Fruit fly (Drosophila melanogaster): ENCODE data around the gene CG14369.
A peak's percentile ranks its signal among the peaks of the same experiment; 100 is the strongest.

CG14369 gene

dm6 chr3R:13547729-13548440 lies 44.6 kb downstream of the CG14369 start (continued):
- peak; percentile 66 for TF ChIP-seq nmo (GFP tag; optimal IDR thresholded peaks at IDR 0.05)
- no peak for TF ChIP-seq CG17568 (GFP tag; optimal IDR thresholded peaks at IDR 0.05)
- TF ChIP-seq insv (GFP tag; optimal IDR thresholded peaks at IDR 0.05), result no peak
- TF ChIP-seq Asciz (GFP tag; optimal IDR thresholded peaks at IDR 0.05), result peak; percentile 24
- peak; percentile 14 for TF ChIP-seq sens (GFP tag)
- TF ChIP-seq pho (GFP tag; optimal IDR thresholded peaks at IDR 0.05), result no peak
- peak; percentile 51 for TF ChIP-seq D19A (tag; optimal IDR thresholded peaks at IDR 0.05)
- no peak for TF ChIP-seq prd (optimal IDR thresholded peaks at IDR 0.05)
- no peak for TF ChIP-seq prd (GFP tag; IDR thresholded peaks at IDR 0.05)
- no peak for TF ChIP-seq HLH54F (GFP tag; optimal IDR thresholded peaks at IDR 0.05)
- peak; percentile 7 for TF ChIP-seq CoRest (tag; optimal IDR thresholded peaks at IDR 0.05)
- peak; percentile 23 for TF ChIP-seq ATbp (GFP tag; optimal IDR thresholded peaks at IDR 0.05)
- no peak for TF ChIP-seq ERR (GFP tag; optimal IDR thresholded peaks at IDR 0.05)
- TF ChIP-seq CG11085 (GFP tag; IDR thresholded peaks at IDR 0.05), result no peak
- peak; percentile 40 for TF ChIP-seq Sox100B (GFP tag; optimal IDR thresholded peaks at IDR 0.05)
- TF ChIP-seq p53 (GFP tag; optimal IDR thresholded peaks at IDR 0.05), result no peak
- no peak for TF ChIP-seq CG2129 (GFP tag; IDR thresholded peaks at IDR 0.05; ENCODE audit: partially characterized antibody)
- TF ChIP-seq D (optimal IDR thresholded peaks at IDR 0.05), result no peak
- TF ChIP-seq D (GFP tag; optimal IDR thresholded peaks at IDR 0.05), result peak; percentile 50

- peak; percentile 10 for TF ChIP-seq CG15514 (GFP tag; optimal IDR thresholded peaks at IDR 0.05)
- TF ChIP-seq dan (GFP tag; IDR thresholded peaks at IDR 0.05), result no peak
- TF ChIP-seq gem (tag; optimal IDR thresholded peaks at IDR 0.05), result peak; percentile 9
- no peak for TF ChIP-seq CG5180 (GFP tag; optimal IDR thresholded peaks at IDR 0.05)
- TF ChIP-seq gcm (GFP tag; optimal IDR thresholded peaks at IDR 0.05), result no peak
- TF ChIP-seq sima (GFP tag; optimal IDR thresholded peaks at IDR 0.05), result no peak
- TF ChIP-seq crol (GFP tag; IDR thresholded peaks at IDR 0.05), result peak; percentile 36
- TF ChIP-seq CG6254 (GFP tag; optimal IDR thresholded peaks at IDR 0.05), result no peak
- no peak for TF ChIP-seq CG12104 (GFP tag; optimal IDR thresholded peaks at IDR 0.05)
- TF ChIP-seq Hr39 (optimal IDR thresholded peaks at IDR 0.05), result peak; percentile 38
- TF ChIP-seq CG17568 (GFP tag; optimal IDR thresholded peaks at IDR 0.05), result no peak
- no peak for TF ChIP-seq pita (GFP tag; optimal IDR thresholded peaks at IDR 0.05)
- peak; percentile 1 for TF ChIP-seq twi (tag; optimal IDR thresholded peaks at IDR 0.05)
- TF ChIP-seq Myb (GFP tag; optimal IDR thresholded peaks at IDR 0.05), result no peak
- TF ChIP-seq CG17328 (GFP tag; IDR thresholded peaks at IDR 0.05), result no peak
Observed at dm6 chr3R:13545300-13545699, 47.2 kb downstream of the CG14369 start, which contains the start of gene CG31337. Gene CG31337 (minus strand): TSS chr3R:13545400.

All from whole organism, embryonic.